Fruit fly (Drosophila melanogaster) whole organism, embryonic: ENCODE data around the gene RpS29.

Experiments
- Abd-B ChIP-seq: fragments of 200-800 bp; sonication (Bioruptor generic); optimal IDR thresholded peaks from 2 replicates; lab custom pipeline; 2018; ENCODE audit warnings: missing biosample characterization, mild to moderate bottlenecking, missing genetic modification characterization, moderate library complexity
- CG10274 ChIP-seq: fragments of 200-800 bp; sonication (Bioruptor generic); optimal IDR thresholded peaks from 3 replicates; lab custom pipeline; 2017; ENCODE audit warnings: missing biosample characterization, mild to moderate bottlenecking, missing genetic modification characterization
- CG10565 ChIP-seq: fragments of 200-800 bp; sonication (Bioruptor generic); optimal IDR thresholded peaks from 3 replicates; lab custom pipeline; 2016; ENCODE audit warnings: missing biosample characterization, mild to moderate bottlenecking, missing genetic modification characterization
- CG11085 ChIP-seq: fragments of 200-800 bp; sonication (Bioruptor generic); IDR thresholded peaks from 2 replicates; pipeline ENCODE4 v1.3.6; 2022; ENCODE audit warnings: missing biosample characterization, missing genetic modification characterization
- CG12219 ChIP-seq: fragments of 200-800 bp; sonication (Bioruptor generic); optimal IDR thresholded peaks from 3 replicates; lab custom pipeline; 2018; ENCODE audit warnings: missing biosample characterization, mild to moderate bottlenecking, missing genetic modification characterization
- CG13287 ChIP-seq: fragments of 200-800 bp; sonication (Bioruptor generic); IDR thresholded peaks from 2 replicates; pipeline ENCODE4 v1.3.6; 2022; ENCODE audit warnings: missing biosample characterization, missing genetic modification characterization; ENCODE audit not compliant: partially characterized antibody
- CG1602 ChIP-seq: fragments of 200-800 bp; sonication (Bioruptor generic); optimal IDR thresholded peaks from 3 replicates; lab custom pipeline; 2016; ENCODE audit warnings: missing biosample characterization, missing genetic modification characterization
- CG17802 ChIP-seq: fragments of 200-800 bp; sonication (Bioruptor generic); optimal IDR thresholded peaks from 2 replicates; lab custom pipeline; 2018; ENCODE audit warnings: missing biosample characterization, mild to moderate bottlenecking, missing genetic modification characterization, moderate library complexity
- CG1792 ChIP-seq: fragments of 200-800 bp; sonication (Bioruptor generic); optimal IDR thresholded peaks from 2 replicates; lab custom pipeline; 2016; ENCODE audit warnings: missing biosample characterization, missing genetic modification characterization
- CG2129 ChIP-seq: fragments of 200-800 bp; sonication (Bioruptor generic); IDR thresholded peaks from 2 replicates; pipeline ENCODE4 v1.3.6; 2022; ENCODE audit warnings: missing biosample characterization, missing genetic modification characterization; ENCODE audit not compliant: partially characterized antibody
- CG2678 ChIP-seq: fragments of 200-800 bp; sonication (Bioruptor generic); optimal IDR thresholded peaks from 3 replicates; lab custom pipeline; 2019; ENCODE audit warnings: missing biosample characterization, mild to moderate bottlenecking, missing genetic modification characterization, moderate library complexity
- CG2889 ChIP-seq: fragments of 200-800 bp; sonication (Bioruptor generic); IDR thresholded peaks from 3 replicates; pipeline ENCODE4 v1.3.6; 2022; ENCODE audit warnings: missing biosample characterization, missing genetic modification characterization
- CG33213 ChIP-seq: fragments of 200-800 bp; sonication (Bioruptor generic); optimal IDR thresholded peaks from 3 replicates; lab custom pipeline; 2016; ENCODE audit warnings: missing biosample characterization, missing genetic modification characterization
- CG4707 ChIP-seq: fragments of 200-800 bp; sonication (Bioruptor generic); optimal IDR thresholded peaks from 2 replicates; lab custom pipeline; 2018; ENCODE audit warnings: missing biosample characterization, mild to moderate bottlenecking, missing genetic modification characterization, moderate library complexity
- CG7987 ChIP-seq: fragments of 200-800 bp; sonication (Bioruptor generic); optimal IDR thresholded peaks from 2 replicates; lab custom pipeline; 2018; ENCODE audit warnings: missing biosample characterization, mild to moderate bottlenecking, missing genetic modification characterization, moderate library complexity
- CG8089 ChIP-seq: fragments of 200-800 bp; sonication (Bioruptor generic); optimal IDR thresholded peaks from 3 replicates; lab custom pipeline; 2016; ENCODE audit warnings: missing biosample characterization, missing genetic modification characterization
- CG9609 ChIP-seq: fragments of 200-800 bp; sonication (Bioruptor generic); optimal IDR thresholded peaks from 3 replicates; lab custom pipeline; 2016; ENCODE audit warnings: missing biosample characterization, missing genetic modification characterization
- CG9932 ChIP-seq: fragments of 200-800 bp; sonication (Bioruptor generic); IDR thresholded peaks from 2 replicates; pipeline ENCODE4 v1.3.6; 2022; ENCODE audit warnings: missing biosample characterization, missing genetic modification characterization
- D19B ChIP-seq: fragments of 200-800 bp; sonication (Bioruptor generic); optimal IDR thresholded peaks from 2 replicates; lab custom pipeline; 2017; ENCODE audit warnings: missing biosample characterization, mild to moderate bottlenecking, missing genetic modification characterization
- Dbx ChIP-seq: fragments of 200-800 bp; sonication (Bioruptor generic); IDR thresholded peaks from 3 replicates; pipeline ENCODE4 v1.3.6; 2022; ENCODE audit warnings: missing biosample characterization, missing genetic modification characterization
- Fer3 ChIP-seq: fragments of 200-800 bp; sonication (Bioruptor generic); optimal IDR thresholded peaks from 2 replicates; lab custom pipeline; 2018; ENCODE audit warnings: missing biosample characterization, mild to moderate bottlenecking, missing genetic modification characterization, moderate library complexity
- Gug ChIP-seq: fragments of 200-800 bp; sonication (Bioruptor generic); IDR thresholded peaks from 4 replicates; pipeline ENCODE4 v1.3.6; 2022; ENCODE audit warnings: missing biosample characterization, missing genetic modification characterization
- Mes4 ChIP-seq: fragments of 200-800 bp; sonication (Bioruptor generic); optimal IDR thresholded peaks from 2 replicates; lab custom pipeline; 2016; ENCODE audit warnings: missing biosample characterization, missing genetic modification characterization
- Neu2 ChIP-seq: fragments of 200-800 bp; sonication (Bioruptor generic); optimal IDR thresholded peaks from 3 replicates; lab custom pipeline; 2016; ENCODE audit warnings: missing biosample characterization, missing genetic modification characterization, borderline replicate concordance
- Nf-YB ChIP-seq: fragments of 200-800 bp; sonication (Bioruptor generic); optimal IDR thresholded peaks from 3 replicates; lab custom pipeline; 2019; ENCODE audit warnings: missing biosample characterization, mild to moderate bottlenecking, missing genetic modification characterization, moderate library complexity
- PHDP ChIP-seq: fragments of 200-800 bp; sonication (Bioruptor generic); optimal IDR thresholded peaks from 3 replicates; lab custom pipeline; 2018; ENCODE audit warnings: missing biosample characterization, mild to moderate bottlenecking, missing genetic modification characterization, moderate library complexity
- Pdp1 ChIP-seq, 2 experiments: fragments of 200-800 bp; sonication (Bioruptor generic); optimal IDR thresholded peaks; 3 replicates each; lab custom pipeline; 2016; ENCODE audit warnings: missing biosample characterization in 2 of 2, missing genetic modification characterization in 2 of 2, mild to moderate bottlenecking in 1 of 2, moderate library complexity in 1 of 2
- Sox100B ChIP-seq: fragments of 200-800 bp; sonication (Bioruptor generic); optimal IDR thresholded peaks from 3 replicates; lab custom pipeline; 2018; ENCODE audit warnings: missing biosample characterization, mild to moderate bottlenecking, missing genetic modification characterization
- Sox102F ChIP-seq: fragments of 200-800 bp; sonication (Bioruptor generic); optimal IDR thresholded peaks from 2 replicates; lab custom pipeline; 2018; ENCODE audit warnings: missing biosample characterization, mild to moderate bottlenecking, missing genetic modification characterization, moderate library complexity
- TFAM ChIP-seq: fragments of 200-800 bp; sonication (Bioruptor generic); optimal IDR thresholded peaks from 2 replicates; lab custom pipeline; 2017; ENCODE audit warnings: missing biosample characterization, missing genetic modification characterization, inconsistent platforms
- Trl ChIP-seq, 3 experiments: fragments of >200 bp in 2 of 3; fragments of 200-800 bp in 1 of 3; sonication (Bioruptor generic) in 1 of 3; optimal IDR thresholded peaks; 2 replicates in 1 of 3; 3 replicates in 2 of 3; lab custom pipeline; 2016 to 2017; ENCODE audit warnings: missing biosample characterization in 1 of 3, missing genetic modification characterization in 1 of 3
- cad ChIP-seq: fragments of >200 bp; optimal IDR thresholded peaks from 2 replicates; lab custom pipeline; 2017; ENCODE audit warnings: missing biosample characterization, missing genetic modification characterization
- cas ChIP-seq: fragments of 200-800 bp; sonication (Bioruptor generic); IDR thresholded peaks from 2 replicates; pipeline ENCODE4 v1.3.6; 2022; ENCODE audit warnings: missing biosample characterization, missing genetic modification characterization
- chinmo ChIP-seq: fragments of 200-800 bp; sonication (Bioruptor generic); IDR thresholded peaks from 4 replicates; pipeline ENCODE4 v1.3.6; 2022; ENCODE audit warnings: missing biosample characterization, missing genetic modification characterization; ENCODE audit not compliant: partially characterized antibody
- chn ChIP-seq: fragments of 200-800 bp; sonication (Bioruptor generic); optimal IDR thresholded peaks from 2 replicates; lab custom pipeline; 2016; ENCODE audit warnings: missing biosample characterization, missing genetic modification characterization
- da ChIP-seq: fragments of 200-800 bp; sonication (Bioruptor generic); optimal IDR thresholded peaks from 2 replicates; lab custom pipeline; 2016; ENCODE audit warnings: missing biosample characterization, missing genetic modification characterization
- ewg ChIP-seq: fragments of 200-800 bp; sonication (Bioruptor generic); optimal IDR thresholded peaks from 3 replicates; lab custom pipeline; 2017; ENCODE audit warnings: mild to moderate bottlenecking, missing biosample characterization, missing genetic modification reagents, missing genetic modification characterization
- fru ChIP-seq: fragments of >200 bp; optimal IDR thresholded peaks from 2 replicates; lab custom pipeline; 2017
- gsb-n ChIP-seq: fragments of 200-800 bp; sonication (Bioruptor generic); optimal IDR thresholded peaks from 3 replicates; lab custom pipeline; 2018; ENCODE audit warnings: missing biosample characterization, mild to moderate bottlenecking, missing genetic modification characterization
- hkb ChIP-seq, 2 experiments: fragments of 200-800 bp in 1 of 2; fragments of >200 bp in 1 of 2; sonication (Bioruptor generic) in 1 of 2; IDR thresholded peaks in 1 of 2; optimal IDR thresholded peaks in 1 of 2; 2 replicates each; pipeline versions ENCODE4 v1.3.6 to Lab custom; 2017 to 2022; ENCODE audit warnings: missing biosample characterization in 1 of 2, missing genetic modification characterization in 1 of 2
- jumu ChIP-seq: fragments of 200-800 bp; sonication (Bioruptor generic); optimal IDR thresholded peaks from 3 replicates; lab custom pipeline; 2016; ENCODE audit warnings: missing biosample characterization, missing genetic modification characterization
- kah ChIP-seq: fragments of 200-800 bp; sonication (Bioruptor generic); optimal IDR thresholded peaks from 2 replicates; lab custom pipeline; 2018; ENCODE audit warnings: missing biosample characterization, mild to moderate bottlenecking, missing genetic modification characterization
- lab ChIP-seq: fragments of 200-800 bp; sonication (Bioruptor generic); optimal IDR thresholded peaks from 3 replicates; lab custom pipeline; 2017; ENCODE audit warnings: missing biosample characterization, missing genetic modification characterization, mild to moderate bottlenecking, moderate library complexity, missing genetic modification reagents
- lbe ChIP-seq: fragments of 200-800 bp; sonication (Bioruptor generic); optimal IDR thresholded peaks from 2 replicates; lab custom pipeline; 2016; ENCODE audit warnings: missing biosample characterization, mild to moderate bottlenecking, missing genetic modification characterization
- phol ChIP-seq: fragments of 200-800 bp; sonication (Bioruptor generic); optimal IDR thresholded peaks from 3 replicates; lab custom pipeline; 2018; ENCODE audit warnings: missing biosample characterization, mild to moderate bottlenecking, missing genetic modification characterization, moderate library complexity
- sr ChIP-seq: fragments of 200-800 bp; sonication (Bioruptor generic); IDR thresholded peaks from 3 replicates; pipeline ENCODE4 v1.3.6; 2022; ENCODE audit warnings: missing biosample characterization, missing genetic modification characterization
- ssp ChIP-seq: fragments of 200-800 bp; sonication (Bioruptor generic); IDR thresholded peaks from 2 replicates; pipeline ENCODE4 v1.3.6; 2022; ENCODE audit warnings: missing biosample characterization, missing genetic modification characterization
- sug ChIP-seq: fragments of 200-800 bp; optimal IDR thresholded peaks from 2 replicates; lab custom pipeline; 2019; ENCODE audit warnings: missing biosample characterization, mild to moderate bottlenecking, missing genetic modification characterization, moderate library complexity
- tna ChIP-seq: fragments of 200-800 bp; sonication (Bioruptor generic); IDR thresholded peaks from 2 replicates; pipeline ENCODE4 v1.3.6; 2022; ENCODE audit warnings: missing biosample characterization, missing genetic modification characterization; ENCODE audit not compliant: partially characterized antibody

RpS29 gene

dm6 chr3R:9777941-9778360, at the start of gene RpS29 (continued):
- TF ChIP-seq fru (lab: Kevin White, UChicago) = no peak
- peak; percentile 45 for TF ChIP-seq kah (GFP tag; lab: Kevin White, UChicago)
- TF ChIP-seq cad (GFP tag; lab: Kevin White, UChicago) = no peak
- peak; percentile 87 for TF ChIP-seq Gug (GFP tag; lab: Robert Waterston, UW)
- no peak for TF ChIP-seq Sox100B (GFP tag; lab: Kevin White, UChicago)
- peak; percentile 95 for TF ChIP-seq CG9932 (GFP tag; lab: Robert Waterston, UW)
- TF ChIP-seq ssp (GFP tag; lab: Robert Waterston, UW) = peak; percentile 49
- TF ChIP-seq CG12219 (GFP tag; lab: Kevin White, UChicago) = peak; percentile 56
- TF ChIP-seq jumu (GFP tag; lab: Kevin White, UChicago) = peak; percentile 88
- peak; percentile 54 for TF ChIP-seq gsb-n
- peak; percentile 58 for TF ChIP-seq lbe (GFP tag; lab: Kevin White, UChicago)
- TF ChIP-seq CG2129 (GFP tag; lab: Robert Waterston, UW) = peak; percentile 84
- TF ChIP-seq CG1602 = peak; percentile 64
- TF ChIP-seq phol (tag; lab: Kevin White, UChicago) = peak; percentile 82
- TF ChIP-seq CG9609 = peak; percentile 88
- TF ChIP-seq chinmo (GFP tag; lab: Robert Waterston, UW) = peak; percentile 92
- TF ChIP-seq CG13287 (GFP tag; lab: Robert Waterston, UW) = peak; percentile 97
- no peak for TF ChIP-seq CG10565 (GFP tag; lab: Kevin White, UChicago)
- peak; percentile 68 for TF ChIP-seq CG2678
- no peak for TF ChIP-seq hkb (optimal IDR thresholded peaks at IDR 0.05; lab: Kevin White, UChicago)
- TF ChIP-seq hkb (GFP tag; IDR thresholded peaks at IDR 0.05; lab: Robert Waterston, UW) = peak; percentile 52
- peak; percentile 82 for TF ChIP-seq chn (GFP tag; lab: Kevin White, UChicago)
- peak; percentile 94 for TF ChIP-seq CG33213 (GFP tag; lab: Kevin White, UChicago)
- peak; percentile 61; the same call in 2 of the 3 replicates for TF ChIP-seq sr (GFP tag; lab: Robert Waterston, UW)
- peak; percentile 65; the same call in 1 of the 3 replicates for TF ChIP-seq CG2889 (GFP tag; lab: Robert Waterston, UW)
- peak; percentile 49 for TF ChIP-seq Nf-YB (GFP tag; lab: Kevin White, UChicago)
- peak; percentile 79 for TF ChIP-seq CG11085
- peak; percentile 68; the same call in 1 of the 2 replicates for TF ChIP-seq cas (GFP tag; lab: Robert Waterston, UW)
- peak; percentile 14 for TF ChIP-seq Sox102F (GFP tag; lab: Kevin White, UChicago)
- peak; percentile 82 to 89 for TF ChIP-seq Pdp1 (GFP tag; optimal IDR thresholded peaks at IDR 0.05; lab: Kevin White, UChicago)
- TF ChIP-seq CG10274 (GFP tag; lab: Kevin White, UChicago) = peak; percentile 47
- TF ChIP-seq TFAM = no peak
- peak; percentile 80 for TF ChIP-seq CG8089
- TF ChIP-seq tna (GFP tag; lab: Robert Waterston, UW) = peak; percentile 86
- TF ChIP-seq Abd-B (GFP tag; lab: Kevin White, UChicago) = peak; percentile 40
- TF ChIP-seq ewg (GFP tag; lab: Kevin White, UChicago) = peak; percentile 57
- TF ChIP-seq Dbx (GFP tag; lab: Robert Waterston, UW) = peak; percentile 93
- peak; percentile 52 for TF ChIP-seq da
- TF ChIP-seq CG7987 = peak; percentile 90
- TF ChIP-seq Fer3 = peak; percentile 71
- no peak for TF ChIP-seq CG4707 (GFP tag; lab: Kevin White, UChicago)
- peak; percentile 93 for TF ChIP-seq lab
- peak; percentile 81 for TF ChIP-seq CG1792 (GFP tag; lab: Kevin White, UChicago)
- no peak for TF ChIP-seq Trl (optimal IDR thresholded peaks at IDR 0.05; lab: Kevin White, UChicago)
- peak; percentile 91 for TF ChIP-seq Trl (GFP tag; optimal IDR thresholded peaks at IDR 0.05; lab: Kevin White, UChicago)
- TF ChIP-seq D19B (GFP tag; lab: Kevin White, UChicago) = no peak
- TF ChIP-seq sug (tag; lab: Kevin White, UChicago) = peak; percentile 89
- TF ChIP-seq CG17802 (tag; lab: Kevin White, UChicago) = peak; percentile 53
- peak; percentile 56 for TF ChIP-seq Neu2 (GFP tag; lab: Kevin White, UChicago)
- TF ChIP-seq Mes4 = peak; percentile 84
- peak; percentile 67 for TF ChIP-seq PHDP (tag; lab: Kevin White, UChicago)
